Worm (Caenorhabditis elegans): ENCODE data around the gene F48E8.3.

F48E8.3 gene

ce11 chrIII:5438064-5438463 lies 23.1 kb upstream of the F48E8.3 start:
- TF ChIP-seq ztf-4 (tag; optimal IDR thresholded peaks at IDR 0.05) (no peak), fos-1 (tag; optimal IDR thresholded peaks at IDR 0.05) (peak; percentile 35), lin-11 (tag; optimal IDR thresholded peaks at IDR 0.05) (no peak), mab-5 (tag; optimal IDR thresholded peaks at IDR 0.05) (no peak), ceh-82 (tag; optimal IDR thresholded peaks at IDR 0.05) (no peak)

ce11 chrIII:5440540-5440939 lies 20.6 kb upstream of the F48E8.3 start, which contains the start of gene W03A5.6:
W03A5.6 (minus strand) TSS chrIII:5440640.
- TF ChIP-seq nhr-12 (tag; optimal IDR thresholded peaks at IDR 0.05) (no peak), nhr-10 (tag; optimal IDR thresholded peaks at IDR 0.05) (no peak), nhr-237 (tag; optimal IDR thresholded peaks at IDR 0.05) (no peak), unc-39 (tag; optimal IDR thresholded peaks at IDR 0.05) (no peak), egl-27 (tag; optimal IDR thresholded peaks at IDR 0.05) (no peak), C34F6.9 (tag; optimal IDR thresholded peaks at IDR 0.05) (no peak), lsy-2 (tag; optimal IDR thresholded peaks at IDR 0.05) (no peak), nhr-11 (tag; optimal IDR thresholded peaks at IDR 0.05) (no peak), nhr-21 (tag; optimal IDR thresholded peaks at IDR 0.05) (no peak), Y55F3AM.14 (GFP tag; optimal IDR thresholded peaks at IDR 0.05) (no peak), lin-39 (tag; optimal IDR thresholded peaks at IDR 0.05) (no peak), ztf-1 (GFP tag; conservative IDR thresholded peaks at IDR 0.05) (no peak), nhr-23 (tag; optimal IDR thresholded peaks at IDR 0.05) (no peak), ceh-82 (tag; optimal IDR thresholded peaks at IDR 0.05) (no peak), mab-5 (tag; optimal IDR thresholded peaks at IDR 0.05) (no peak), mdl-1 (tag; optimal IDR thresholded peaks at IDR 0.05) (no peak), elt-1 (tag; optimal IDR thresholded peaks at IDR 0.05) (no peak), snpc-4 (tag; optimal IDR thresholded peaks at IDR 0.05) (no peak), sem-4 (tag; optimal IDR thresholded peaks at IDR 0.05) (no peak), zag-1 (tag; optimal IDR thresholded peaks at IDR 0.05) (no peak)

ce11 chrIII:5442711-5443253 lies 18.4 kb upstream of the F48E8.3 start, which contains the start of the genes T24G10.2 and disl-2:
T24G10.2 (minus strand) TSS chrIII:5442761.
disl-2 (plus strand) TSS chrIII:5443167.
- TF ChIP-seq lin-13 (GFP tag; optimal IDR thresholded peaks at IDR 0.05): peak; percentile 44
- peak; percentile 80 for TF ChIP-seq C34F6.9 (tag; optimal IDR thresholded peaks at IDR 0.05)
- TF ChIP-seq lsy-2 (tag; optimal IDR thresholded peaks at IDR 0.05): peak; percentile 94 to 99
- peak; percentile 19 for TF ChIP-seq sma-9 (GFP tag; optimal IDR thresholded peaks at IDR 0.05)
- no peak for TF ChIP-seq sma-9 (tag; optimal IDR thresholded peaks at IDR 0.05)
- peak; percentile 18 for TF ChIP-seq fos-1 (tag; optimal IDR thresholded peaks at IDR 0.05)
- no peak for TF ChIP-seq ztf-1 (GFP tag; conservative IDR thresholded peaks at IDR 0.05)
- peak; percentile 41 for TF ChIP-seq crh-2 (tag; optimal IDR thresholded peaks at IDR 0.05)
- TF ChIP-seq nhr-10 (tag; optimal IDR thresholded peaks at IDR 0.05): no peak
- peak; percentile 5 for TF ChIP-seq F13H6.1 (tag; optimal IDR thresholded peaks at IDR 0.05)
- peak; percentile 66 for TF ChIP-seq nhr-129 (tag; optimal IDR thresholded peaks at IDR 0.05)
- TF ChIP-seq unc-55 (GFP tag; optimal IDR thresholded peaks at IDR 0.05): peak; percentile 85
- TF ChIP-seq egl-27 (tag; optimal IDR thresholded peaks at IDR 0.05): no peak

- TF ChIP-seq lsy-2 (tag; optimal IDR thresholded peaks at IDR 0.05): peak in 1 of 2 experiments; percentile 76
- no peak for TF ChIP-seq lin-39 (tag; optimal IDR thresholded peaks at IDR 0.05)
- TF ChIP-seq lin-13 (GFP tag; optimal IDR thresholded peaks at IDR 0.05): no peak
- peak; percentile 65 for TF ChIP-seq unc-55 (GFP tag; optimal IDR thresholded peaks at IDR 0.05)
- peak; percentile 7 for TF ChIP-seq nhr-129 (tag; optimal IDR thresholded peaks at IDR 0.05)
- peak; percentile 9 for TF ChIP-seq fos-1 (tag; optimal IDR thresholded peaks at IDR 0.05)
- TF ChIP-seq nhr-237 (tag; optimal IDR thresholded peaks at IDR 0.05): no peak
- no peak for TF ChIP-seq sem-4 (tag; optimal IDR thresholded peaks at IDR 0.05)
- peak; percentile 82 for TF ChIP-seq gmeb-1 (tag; optimal IDR thresholded peaks at IDR 0.05)
- TF ChIP-seq C34F6.9 (tag; optimal IDR thresholded peaks at IDR 0.05): peak; percentile 51
- TF ChIP-seq snpc-4 (tag; optimal IDR thresholded peaks at IDR 0.05): no peak
- TF ChIP-seq unc-39 (tag; optimal IDR thresholded peaks at IDR 0.05): no peak
These were observed 13.0 kb upstream of the F48E8.3 start, which contains the start of gene skpt-1 for ce11 chrIII:5448177-5448576. skpt-1 (minus strand) TSS chrIII:5448395.

ce11 chrIII:5449762-5450308 lies 11.3 kb upstream of the F48E8.3 start, which contains the start of gene F48E8.8:
F48E8.8 (minus strand) TSS chrIII:5449812.
- no peak for TF ChIP-seq dmd-4 (tag; optimal IDR thresholded peaks at IDR 0.05)
- no peak for TF ChIP-seq aly-2 (tag; optimal IDR thresholded peaks at IDR 0.05)
- TF ChIP-seq nhr-23 (tag; optimal IDR thresholded peaks at IDR 0.05): no peak
- TF ChIP-seq R02D3.7 (tag; optimal IDR thresholded peaks at IDR 0.05): no peak
- no peak for TF ChIP-seq ceh-82 (tag; optimal IDR thresholded peaks at IDR 0.05)
- peak; percentile 79 for TF ChIP-seq F13H6.1 (tag; optimal IDR thresholded peaks at IDR 0.05)
- no peak for TF ChIP-seq nhr-77 (tag; optimal IDR thresholded peaks at IDR 0.05)
- TF ChIP-seq gmeb-1 (tag; optimal IDR thresholded peaks at IDR 0.05): peak; percentile 11
- no peak for TF ChIP-seq mbf-1 (tag; optimal IDR thresholded peaks at IDR 0.05)
- no peak for TF ChIP-seq ama-1 (optimal IDR thresholded peaks at IDR 0.05)
- peak; percentile 85 for TF ChIP-seq nhr-129 (tag; optimal IDR thresholded peaks at IDR 0.05)
- TF ChIP-seq sma-3 (GFP tag; optimal IDR thresholded peaks at IDR 0.05): no peak
- peak; percentile 71 for TF ChIP-seq unc-55 (GFP tag; optimal IDR thresholded peaks at IDR 0.05)
- TF ChIP-seq lin-11 (tag; optimal IDR thresholded peaks at IDR 0.05): peak; percentile 41
- peak; percentile 13 for TF ChIP-seq sem-4 (tag; optimal IDR thresholded peaks at IDR 0.05)
- TF ChIP-seq nhr-11 (tag; optimal IDR thresholded peaks at IDR 0.05): no peak
- TF ChIP-seq nhr-21 (tag; optimal IDR thresholded peaks at IDR 0.05): no peak
- TF ChIP-seq nhr-12 (tag; optimal IDR thresholded peaks at IDR 0.05): no peak
- peak; percentile 59 for TF ChIP-seq C34F6.9 (tag; optimal IDR thresholded peaks at IDR 0.05)
- no peak for TF ChIP-seq unc-62 (GFP tag; optimal IDR thresholded peaks at IDR 0.05)
- TF ChIP-seq snpc-4 (tag; optimal IDR thresholded peaks at IDR 0.05): no peak
- TF ChIP-seq fos-1 (tag; optimal IDR thresholded peaks at IDR 0.05): peak; percentile 15
- no peak for TF ChIP-seq ceh-16 (tag; optimal IDR thresholded peaks at IDR 0.05)
- TF ChIP-seq nhr-237 (tag; optimal IDR thresholded peaks at IDR 0.05): no peak
- TF ChIP-seq lin-13 (GFP tag; optimal IDR thresholded peaks at IDR 0.05): peak; percentile 18
- no peak for TF ChIP-seq nhr-10 (tag; optimal IDR thresholded peaks at IDR 0.05)
- no peak for TF ChIP-seq peb-1 (tag; optimal IDR thresholded peaks at IDR 0.05)
